Worm (Caenorhabditis elegans) whole organism, young adult: Measurements from ENCODE around the gene coa-7.

Experiments
- D2030.7 ChIP-seq: fragments of 200-800 bp; sonication (Bioruptor generic); IDR thresholded peaks from 2 replicates; pipeline ENCODE4 v1.3.6; 2022; ENCODE audit warnings: missing genetic modification reagents, missing genetic modification characterization, missing compliant biosample characterization
- F23B12.7 ChIP-seq: sonication (generic microtip); optimal IDR thresholded peaks from 2 replicates; lab custom pipeline; 2017; ENCODE audit warnings: missing genetic modification characterization, mild to moderate bottlenecking, missing compliant biosample characterization, antibody characterized with exemption, moderate library complexity; ENCODE audit not compliant: insufficient read depth
- F33H1.4 ChIP-seq: fragments of 200-800 bp; sonication (Bioruptor generic); IDR thresholded peaks from 2 replicates; pipeline ENCODE4 v1.3.6; 2022; ENCODE audit warnings: missing genetic modification reagents, missing genetic modification characterization, missing compliant biosample characterization
- F52B5.7 ChIP-seq: sonication (generic microtip); optimal IDR thresholded peaks from 2 replicates; lab custom pipeline; 2016; ENCODE audit warnings: mild to moderate bottlenecking, missing genetic modification characterization, missing compliant biosample characterization
- F57C9.4 ChIP-seq: sonication (generic microtip); optimal IDR thresholded peaks from 2 replicates; lab custom pipeline; 2017; ENCODE audit warnings: mild to moderate bottlenecking, missing genetic modification characterization, missing compliant biosample characterization
- K11D2.4 ChIP-seq: fragments of 200-800 bp; sonication (Bioruptor generic); IDR thresholded peaks from 2 replicates; pipeline ENCODE4 v1.3.6; 2022; ENCODE audit warnings: missing genetic modification reagents, missing genetic modification characterization, missing compliant biosample characterization
- K12H6.12 ChIP-seq: fragments of 200-800 bp; sonication (Bioruptor generic); optimal IDR thresholded peaks from 2 replicates; lab custom pipeline; 2018; ENCODE audit warnings: mild to moderate bottlenecking, missing genetic modification characterization, missing compliant biosample characterization
- T26A5.8 ChIP-seq: sonication (generic microtip); optimal IDR thresholded peaks from 2 replicates; lab custom pipeline; 2016; ENCODE audit warnings: missing genetic modification characterization, missing compliant biosample characterization
- Y53G8AR.9 ChIP-seq: fragments of 200-800 bp; sonication (Bioruptor generic); conservative IDR thresholded peaks from 2 replicates; pipeline ENCODE4 v1.3.6; 2022; ENCODE audit warnings: missing genetic modification reagents, missing genetic modification characterization, missing compliant biosample characterization
- ZK185.1 ChIP-seq: sonication (generic microtip); optimal IDR thresholded peaks from 2 replicates; lab custom pipeline; 2016; ENCODE audit warnings: mild to moderate bottlenecking, missing genetic modification characterization, missing compliant biosample characterization; ENCODE audit not compliant: poor library complexity, severe bottlenecking
- aptf-3 ChIP-seq: fragments of 200-800 bp; sonication (Bioruptor generic); IDR thresholded peaks from 2 replicates; pipeline ENCODE4 v1.3.6; 2022; ENCODE audit warnings: missing genetic modification characterization, missing compliant biosample characterization
- attf-5 ChIP-seq: fragments of 200-800 bp; sonication (Bioruptor generic); optimal IDR thresholded peaks from 2 replicates; lab custom pipeline; 2018; ENCODE audit warnings: mild to moderate bottlenecking, missing genetic modification characterization, missing compliant biosample characterization
- cebp-1 ChIP-seq, 2 experiments: fragments of 200-800 bp in 1 of 2; sonication (Bioruptor generic) in 1 of 2; sonication (generic microtip) in 1 of 2; IDR thresholded peaks in 1 of 2; optimal IDR thresholded peaks in 1 of 2; 2 replicates each; pipeline versions ENCODE4 v1.3.6 to Lab custom; 2017 to 2022; ENCODE audit warnings: missing compliant biosample characterization in 2 of 2, missing genetic modification characterization in 2 of 2, mild to moderate bottlenecking in 1 of 2, missing genetic modification reagents in 1 of 2, moderate library complexity in 1 of 2
- ceh-79 ChIP-seq: sonication (generic microtip); optimal IDR thresholded peaks from 2 replicates; lab custom pipeline; 2017; ENCODE audit warnings: mild to moderate bottlenecking, missing genetic modification characterization, missing compliant biosample characterization
- die-1 ChIP-seq: sonication (generic microtip); optimal IDR thresholded peaks from 2 replicates; lab custom pipeline; 2016; ENCODE audit warnings: missing genotype, mild to moderate bottlenecking, missing genetic modification characterization, missing compliant biosample characterization
- dpl-1 ChIP-seq: fragments of 150-350 bp; optimal IDR thresholded peaks from 2 replicates; lab custom pipeline; 2014; ENCODE audit warnings: missing biosample characterization, missing genetic modification reagents, missing genetic modification characterization
- egl-18 ChIP-seq: fragments of 200-800 bp; sonication (Bioruptor generic); IDR thresholded peaks from 2 replicates; pipeline ENCODE4 v1.3.6; 2022; ENCODE audit warnings: missing genetic modification reagents, missing genetic modification characterization, missing compliant biosample characterization
- egrh-3 ChIP-seq: fragments of 200-800 bp; sonication (Bioruptor generic); IDR thresholded peaks from 2 replicates; pipeline ENCODE4 v1.3.6; 2022; ENCODE audit warnings: missing genetic modification reagents, missing genetic modification characterization, missing compliant biosample characterization
- ekl-4 ChIP-seq: fragments of 200-800 bp; sonication (Bioruptor generic); IDR thresholded peaks from 2 replicates; pipeline ENCODE4 v1.3.6; 2022; ENCODE audit warnings: missing genetic modification reagents, missing genetic modification characterization, missing compliant biosample characterization
- fkh-3 ChIP-seq: sonication (generic microtip); optimal IDR thresholded peaks from 2 replicates; lab custom pipeline; 2016; ENCODE audit warnings: mild to moderate bottlenecking, missing genetic modification characterization, missing compliant biosample characterization
- him-1 ChIP-seq: sonication (generic microtip); optimal IDR thresholded peaks from 2 replicates; lab custom pipeline; 2016; ENCODE audit warnings: missing genotype, missing genetic modification reagents, missing genetic modification characterization, missing compliant biosample characterization
- hlh-26 ChIP-seq: fragments of 200-800 bp; sonication (Bioruptor generic); conservative IDR thresholded peaks from 2 replicates; pipeline ENCODE4 v1.3.6; 2022; ENCODE audit warnings: missing genetic modification reagents, missing genetic modification characterization, missing compliant biosample characterization
- lin-35 ChIP-seq, 3 experiments: fragments of 150-350 bp in 2 of 3; sonication (generic microtip) in 1 of 3; optimal IDR thresholded peaks; 2 replicates each; lab custom pipeline; 2014 to 2018; ENCODE audit warnings: missing biosample characterization in 3 of 3, missing genetic modification characterization in 3 of 3, missing genetic modification reagents in 3 of 3
- lin-54 ChIP-seq: fragments of 200-800 bp; sonication (Bioruptor generic); optimal IDR thresholded peaks from 2 replicates; lab custom pipeline; 2018; ENCODE audit warnings: mild to moderate bottlenecking, missing genetic modification characterization, missing compliant biosample characterization
- lsy-27 ChIP-seq: sonication (generic microtip); optimal IDR thresholded peaks from 2 replicates; lab custom pipeline; 2017; ENCODE audit warnings: missing genetic modification characterization, mild to moderate bottlenecking, missing compliant biosample characterization, antibody characterized with exemption, missing genotype, borderline replicate concordance; ENCODE audit not compliant: insufficient read depth
- mcd-1 ChIP-seq: fragments of 200-800 bp; sonication (Bioruptor generic); IDR thresholded peaks from 2 replicates; pipeline ENCODE4 v1.3.6; 2022; ENCODE audit warnings: missing genetic modification reagents, missing genetic modification characterization, missing compliant biosample characterization
- nhr-80 ChIP-seq: sonication (generic microtip); optimal IDR thresholded peaks from 2 replicates; lab custom pipeline; 2016; ENCODE audit warnings: missing genetic modification characterization, missing compliant biosample characterization
- sdz-38 ChIP-seq: sonication (generic microtip); optimal IDR thresholded peaks from 2 replicates; lab custom pipeline; 2016; ENCODE audit warnings: missing genotype, missing genetic modification characterization, missing compliant biosample characterization
- snpc-1.1 ChIP-seq: sonication (generic microtip); optimal IDR thresholded peaks from 2 replicates; lab custom pipeline; 2017; ENCODE audit warnings: missing genetic modification characterization, mild to moderate bottlenecking, missing compliant biosample characterization, antibody characterized with exemption, moderate library complexity, missing genotype, missing genetic modification reagents; ENCODE audit not compliant: insufficient read depth
- snpc-3.4 ChIP-seq: sonication (generic microtip); optimal IDR thresholded peaks from 2 replicates; lab custom pipeline; 2017; ENCODE audit warnings: missing genetic modification characterization, mild to moderate bottlenecking, missing compliant biosample characterization, antibody characterized with exemption, moderate library complexity, missing genotype, missing genetic modification reagents
- snpc-4 ChIP-seq, 5 experiments: fragments of 150-350 bp in 1 of 5; sonication (generic microtip) in 4 of 5; optimal IDR thresholded peaks; 2 replicates each; lab custom pipeline; 2014 to 2018; ENCODE audit warnings: missing genetic modification characterization in 5 of 5, missing biosample characterization in 3 of 5, antibody characterized with exemption in 2 of 5, mild to moderate bottlenecking in 2 of 5, missing compliant biosample characterization in 2 of 5, missing genotype in 2 of 5, moderate library complexity in 2 of 5, missing genetic modification reagents in 1 of 5
- unc-130 ChIP-seq: sonication (generic microtip); optimal IDR thresholded peaks from 2 replicates; lab custom pipeline; 2016; ENCODE audit warnings: missing genetic modification reagents, missing genetic modification characterization, missing compliant biosample characterization
- unc-62 ChIP-seq: fragments of 150-350 bp; optimal IDR thresholded peaks from 2 replicates; lab custom pipeline; 2014; ENCODE audit warnings: missing biosample characterization, missing genetic modification reagents, missing genetic modification characterization
- zfh-2 ChIP-seq: fragments of 200-800 bp; sonication (Bioruptor generic); conservative IDR thresholded peaks from 2 replicates; pipeline ENCODE4 v1.3.6; 2022; ENCODE audit warnings: missing genetic modification reagents, missing genetic modification characterization, missing compliant biosample characterization
- ztf-28 ChIP-seq: fragments of 200-800 bp; sonication (Bioruptor generic); IDR thresholded peaks from 2 replicates; pipeline ENCODE4 v1.3.6; 2022; ENCODE audit warnings: missing genetic modification reagents, missing genetic modification characterization, missing compliant biosample characterization

coa-7 gene

DNA sequence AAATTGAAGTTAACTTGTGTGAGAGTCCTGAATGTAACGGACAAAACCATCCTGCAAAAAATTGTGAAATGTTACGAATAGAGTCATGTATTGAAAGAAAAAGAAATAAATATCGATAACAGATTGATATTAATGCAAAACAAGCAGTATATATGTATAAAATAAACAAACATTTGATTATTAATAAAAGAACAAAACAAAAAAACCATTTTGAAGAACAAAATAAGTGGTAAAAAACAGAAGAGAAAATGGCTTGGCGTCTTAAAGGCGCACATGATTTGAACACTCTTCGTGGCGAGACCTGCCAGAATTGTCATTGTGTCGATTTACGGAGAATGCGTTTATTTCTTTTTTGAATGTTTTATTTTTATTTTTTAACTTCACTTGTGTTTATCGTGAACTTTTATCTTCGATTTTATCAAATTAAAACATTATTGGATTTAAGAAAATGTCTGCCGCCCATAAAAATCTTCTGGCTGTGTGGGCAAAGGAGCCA lies 1.8 kb upstream of the coa-7 start, which contains the start of the genes rad-23 and rpn-12:
Gene rad-23 (minus strand): TSS at position 51 of the 496 bp plus-strand sequence.
Gene rpn-12 (plus strand): TSS at position 446 of the 496 bp plus-strand sequence.
- TF ChIP-seq nhr-80 (tag; lab: Kevin White, UChicago) (peak; percentile 18), fkh-3 (no peak), ceh-79 (no peak), ztf-28 (GFP tag; lab: Robert Waterston, UW) (no peak), lin-35 (GFP tag; optimal IDR thresholded peaks at IDR 0.05; lab: Kevin White, UChicago) (peak in 1 of 3 experiments; percentile 35), Y53G8AR.9 (no peak), snpc-1.1 (no peak), die-1 (tag; lab: Kevin White, UChicago) (no peak), lsy-27 (tag; lab: Kevin White, UChicago) (no peak), K11D2.4 (no peak), cebp-1 (GFP tag; IDR thresholded peaks at IDR 0.05; lab: Robert Waterston, UW) (no peak), cebp-1 (tag; optimal IDR thresholded peaks at IDR 0.05; lab: Kevin White, UChicago) (peak; percentile 15), sdz-38 (tag; lab: Kevin White, UChicago) (no peak), lin-54 (peak; percentile 33), F33H1.4 (GFP tag; lab: Robert Waterston, UW) (peak; percentile 83), him-1 (tag; lab: Kevin White, UChicago) (no peak), snpc-4 (GFP tag; optimal IDR thresholded peaks at IDR 0.05; lab: Kevin White, UChicago) (no peak), snpc-4 (tag; optimal IDR thresholded peaks at IDR 0.05; lab: Kevin White, UChicago) (peak in 3 of 4 experiments; percentile 15 to 69 (median 36)), K12H6.12 (tag; lab: Kevin White, UChicago) (no peak), T26A5.8 (no peak), F57C9.4 (no peak), egl-18 (GFP tag; lab: Robert Waterston, UW) (no peak), aptf-3 (GFP tag; lab: Robert Waterston, UW) (no peak), attf-5 (GFP tag; lab: Kevin White, UChicago) (peak; percentile 28), unc-130 (GFP tag; lab: Kevin White, UChicago) (no peak), D2030.7 (no peak), snpc-3.4 (tag; lab: Kevin White, UChicago) (no peak), F23B12.7 (peak; percentile 4)

ce11 chrII:11652125-11652524 lies 1.2 kb upstream of the coa-7 start:
- TF ChIP-seq unc-62 = no peak
- TF ChIP-seq F52B5.7 (tag; lab: Kevin White, UChicago) = peak; percentile 28
- peak; percentile 10; the same call in 1 of the 2 replicates for TF ChIP-seq mcd-1
- peak; percentile 74; the same call in 1 of the 2 replicates for TF ChIP-seq egrh-3 (GFP tag; lab: Robert Waterston, UW)
- TF ChIP-seq zfh-2 (GFP tag; lab: Robert Waterston, UW) = peak; percentile 82
- TF ChIP-seq ZK185.1 (tag; lab: Kevin White, UChicago) = no peak
- 0 out of 2 replicates have a peak, but pooled peaks have one; percentile 36 for TF ChIP-seq Y53G8AR.9
- no peak for TF ChIP-seq hlh-26 (GFP tag; lab: Robert Waterston, UW)
- peak; percentile 60; the same call in 1 of the 2 replicates for TF ChIP-seq ekl-4 (GFP tag; lab: Robert Waterston, UW)
- no peak for TF ChIP-seq dpl-1 (GFP tag; lab: Kevin White, UChicago)
